Worm (Caenorhabditis elegans) whole organism, early embryonic: ENCODE measurements around the gene pacs-1.

Experiments used
- B0310.2 ChIP-seq: sonication (generic microtip); optimal IDR thresholded peaks from 2 replicates; lab custom pipeline; 2016; ENCODE audit warnings: mild to moderate bottlenecking, missing genetic modification characterization, missing compliant biosample characterization
- F13C5.2 ChIP-seq: sonication (generic microtip); optimal IDR thresholded peaks from 2 replicates; lab custom pipeline; 2017; ENCODE audit warnings: mild to moderate bottlenecking, missing genetic modification characterization, inconsistent platforms, missing compliant biosample characterization
- aly-1 ChIP-seq: sonication (generic microtip); optimal IDR thresholded peaks from 2 replicates; lab custom pipeline; 2016; ENCODE audit warnings: missing genetic modification characterization, missing compliant biosample characterization
- ama-1 ChIP-seq: fragments of 150-350 bp; optimal IDR thresholded peaks from 2 replicates; lab custom pipeline; 2014
- ceh-13 ChIP-seq: fragments of 200-800 bp; sonication (Bioruptor generic); optimal IDR thresholded peaks from 2 replicates; lab custom pipeline; 2018; ENCODE audit warnings: mild to moderate bottlenecking, missing genetic modification characterization, missing compliant biosample characterization
- ceh-36 ChIP-seq: sonication (generic microtip); optimal IDR thresholded peaks from 2 replicates; lab custom pipeline; 2016; ENCODE audit warnings: missing genetic modification characterization, inconsistent platforms, missing compliant biosample characterization
- ets-7 ChIP-seq: sonication (generic microtip); optimal IDR thresholded peaks from 2 replicates; lab custom pipeline; 2016; ENCODE audit warnings: missing genotype, missing genetic modification characterization, missing compliant biosample characterization
- flt-1 ChIP-seq: fragments of 200-800 bp; sonication (Bioruptor generic); IDR thresholded peaks from 2 replicates; pipeline ENCODE4 v1.3.6; 2022; ENCODE audit warnings: missing genetic modification characterization, missing compliant biosample characterization
- hmbx-1 ChIP-seq: sonication (generic microtip); optimal IDR thresholded peaks from 2 replicates; lab custom pipeline; 2016; ENCODE audit warnings: mild to moderate bottlenecking, missing genetic modification characterization, missing compliant biosample characterization
- hmg-4 ChIP-seq: fragments of 200-800 bp; sonication (Bioruptor generic); optimal IDR thresholded peaks from 2 replicates; lab custom pipeline; 2018; ENCODE audit warnings: mild to moderate bottlenecking, missing genetic modification characterization, missing compliant biosample characterization
- hnd-1 ChIP-seq: sonication (generic microtip); optimal IDR thresholded peaks from 2 replicates; lab custom pipeline; 2016; ENCODE audit warnings: missing genetic modification characterization, missing compliant biosample characterization
- pes-1 ChIP-seq: fragments of 200-800 bp; sonication (Bioruptor generic); IDR thresholded peaks from 2 replicates; pipeline ENCODE4 v1.3.6; 2022; ENCODE audit warnings: missing genetic modification reagents, missing genetic modification characterization, missing compliant biosample characterization
- scrt-1 ChIP-seq: fragments of 200-800 bp; sonication (Bioruptor generic); IDR thresholded peaks from 2 replicates; pipeline ENCODE4 v1.3.6; 2022; ENCODE audit warnings: missing genetic modification characterization, missing compliant biosample characterization
- sea-1 ChIP-seq: fragments of 200-800 bp; sonication (Bioruptor generic); conservative IDR thresholded peaks from 2 replicates; pipeline ENCODE4 v1.3.6; 2022; ENCODE audit warnings: missing genetic modification characterization, missing compliant biosample characterization
- tbx-11 ChIP-seq: fragments of 200-800 bp; sonication (Bioruptor generic); IDR thresholded peaks from 2 replicates; pipeline ENCODE4 v1.3.6; 2022; ENCODE audit warnings: missing genetic modification characterization, missing compliant biosample characterization
- tbx-37 ChIP-seq: fragments of 200-800 bp; sonication (Bioruptor generic); conservative IDR thresholded peaks from 2 replicates; pipeline ENCODE4 v1.3.6; 2022; ENCODE audit warnings: missing genetic modification reagents, missing genetic modification characterization, missing compliant biosample characterization
- tra-4 ChIP-seq: sonication (generic microtip); optimal IDR thresholded peaks from 2 replicates; lab custom pipeline; 2017; ENCODE audit warnings: missing genetic modification characterization, missing compliant biosample characterization

pacs-1 gene

ce11 chrV:9198887-9199286 lies 18.2 kb downstream of the pacs-1 start, which contains the start of gene str-177:
str-177 (minus strand) TSS chrV:9198987.
- TF ChIP-seq ets-7 (tag; lab: Kevin White, UChicago) (no peak), sea-1 (GFP tag; lab: Robert Waterston, UW) (no peak), scrt-1 (GFP tag; lab: Robert Waterston, UW) (no peak), flt-1 (GFP tag; lab: Robert Waterston, UW) (no peak)

DNA sequence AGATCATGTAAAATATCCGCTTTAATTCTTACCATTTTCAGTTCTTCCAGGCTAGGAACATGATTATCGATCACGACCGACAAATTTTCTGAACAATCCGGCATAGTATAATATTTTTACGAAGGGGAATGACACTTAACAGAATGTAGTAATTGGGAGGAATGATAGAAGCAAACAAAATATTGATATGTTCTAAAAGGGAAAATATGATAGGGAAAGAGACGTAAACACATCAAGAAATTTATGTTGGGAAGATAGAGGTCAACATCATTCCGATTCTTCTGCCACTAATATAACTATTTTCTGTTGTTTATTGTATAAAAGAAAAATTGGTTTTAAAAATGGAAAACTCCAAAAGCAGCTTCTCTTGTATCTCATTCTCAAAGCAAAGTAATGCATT lies 19.9 kb downstream of the pacs-1 start, which contains the start of gene C24B5.4:
C24B5.4 (minus strand) TSS at position 206 of the 400 bp plus-strand sequence.
- TF ChIP-seq hmg-4, result no peak
- no peak for TF ChIP-seq flt-1 (GFP tag; lab: Robert Waterston, UW)
- TF ChIP-seq ets-7 (tag; lab: Kevin White, UChicago), result no peak
- TF ChIP-seq hmbx-1 (tag; lab: Kevin White, UChicago), result no peak
- TF ChIP-seq pes-1 (GFP tag; lab: Robert Waterston, UW), result no peak
- TF ChIP-seq B0310.2, result no peak
- TF ChIP-seq F13C5.2 (tag; lab: Kevin White, UChicago), result no peak
- TF ChIP-seq aly-1, result no peak
- TF ChIP-seq tbx-11, result no peak
- TF ChIP-seq tbx-37 (GFP tag; lab: Robert Waterston, UW), result no peak
- TF ChIP-seq sea-1 (GFP tag; lab: Robert Waterston, UW), result no peak
- TF ChIP-seq ama-1 (lab: Kevin White, UChicago), result no peak
- TF ChIP-seq ceh-13 (GFP tag; lab: Kevin White, UChicago), result no peak
- TF ChIP-seq hnd-1 (tag; lab: Kevin White, UChicago), result no peak
- TF ChIP-seq tra-4, result no peak
- no peak for TF ChIP-seq scrt-1 (GFP tag; lab: Robert Waterston, UW)
- TF ChIP-seq ceh-36 (tag; lab: Kevin White, UChicago), result no peak

ce11 chrV:9194055-9194454 lies 23.0 kb downstream of the pacs-1 start:
- no peak for TF ChIP-seq aly-1

- no peak for TF ChIP-seq pes-1 (GFP tag; lab: Robert Waterston, UW)
- TF ChIP-seq tbx-11, result no peak
- TF ChIP-seq ama-1 (lab: Kevin White, UChicago), result no peak
- TF ChIP-seq tbx-37 (GFP tag; lab: Robert Waterston, UW), result no peak
- no peak for TF ChIP-seq hmbx-1 (tag; lab: Kevin White, UChicago)
- no peak for TF ChIP-seq F13C5.2 (tag; lab: Kevin White, UChicago)
- TF ChIP-seq flt-1 (GFP tag; lab: Robert Waterston, UW), result no peak
- TF ChIP-seq aly-1, result no peak
- TF ChIP-seq hmg-4, result no peak
- TF ChIP-seq hnd-1 (tag; lab: Kevin White, UChicago), result no peak
- no peak for TF ChIP-seq tra-4
These were observed 25.7 kb downstream of the pacs-1 start, which contains the start of gene sphr-1 for ce11 chrV:9191406-9191805. sphr-1 (plus strand) TSS chrV:9191610.

DNA sequence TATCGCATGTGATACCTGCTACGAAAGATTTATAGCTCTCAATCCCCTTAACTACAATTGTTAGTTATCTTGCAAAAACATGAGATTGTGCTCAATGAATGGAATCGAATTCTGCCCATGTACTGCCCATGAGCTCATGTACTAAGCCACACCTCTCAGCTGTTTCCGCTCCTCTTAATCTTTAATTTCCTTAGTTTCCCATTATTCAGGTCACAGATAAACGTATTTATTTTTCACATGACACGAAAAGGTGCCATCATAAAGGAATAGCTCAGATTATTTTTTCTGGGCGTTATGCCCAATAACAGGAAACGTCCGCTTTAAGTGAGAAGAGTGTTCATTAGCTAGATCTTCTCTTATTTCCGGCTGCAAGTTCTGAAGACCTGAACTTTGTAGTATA lies 31.0 kb downstream of the pacs-1 start:
- TF ChIP-seq aly-1 (no peak), tra-4 (no peak), scrt-1 (GFP tag; lab: Robert Waterston, UW) (no peak), ceh-36 (tag; lab: Kevin White, UChicago) (no peak), tbx-37 (GFP tag; lab: Robert Waterston, UW) (no peak), hnd-1 (tag; lab: Kevin White, UChicago) (no peak), hmbx-1 (tag; lab: Kevin White, UChicago) (no peak), ceh-13 (GFP tag; lab: Kevin White, UChicago) (no peak), ama-1 (lab: Kevin White, UChicago) (no peak), flt-1 (GFP tag; lab: Robert Waterston, UW) (no peak), sea-1 (GFP tag; lab: Robert Waterston, UW) (no peak), F13C5.2 (tag; lab: Kevin White, UChicago) (no peak), ets-7 (tag; lab: Kevin White, UChicago) (no peak), B0310.2 (no peak), pes-1 (GFP tag; lab: Robert Waterston, UW) (no peak), hmg-4 (no peak)

ce11 chrV:9183718-9184441 lies 33.2 kb downstream of the pacs-1 start:
- TF ChIP-seq ceh-36 (tag; lab: Kevin White, UChicago) (no peak), flt-1 (GFP tag; lab: Robert Waterston, UW) (no peak), ceh-13 (GFP tag; lab: Kevin White, UChicago) (no peak), ama-1 (lab: Kevin White, UChicago) (no peak), tbx-37 (GFP tag; lab: Robert Waterston, UW) (no peak), hmbx-1 (tag; lab: Kevin White, UChicago) (no peak), scrt-1 (GFP tag; lab: Robert Waterston, UW) (no peak), aly-1 (no peak), ets-7 (tag; lab: Kevin White, UChicago) (no peak), hmg-4 (no peak), B0310.2 (no peak), tra-4 (no peak), F13C5.2 (tag; lab: Kevin White, UChicago) (no peak), hnd-1 (tag; lab: Kevin White, UChicago) (no peak), sea-1 (GFP tag; lab: Robert Waterston, UW) (no peak), tbx-11 (no peak), pes-1 (GFP tag; lab: Robert Waterston, UW) (no peak)

- TF ChIP-seq B0310.2 (no peak), tra-4 (no peak)
These were observed 35.3 kb downstream of the pacs-1 start, which contains the start of gene ptr-1 for ce11 chrV:9181669-9182250. ptr-1 (minus strand) TSS chrV:9181719.
